Worm (Caenorhabditis elegans) whole organism, young adult: ENCODE results near the gene nhr-202.

ENCODE experiments used
- D2030.7 ChIP-seq: fragments of 200-800 bp; sonication (Bioruptor generic); IDR thresholded peaks from 2 replicates; pipeline ENCODE4 v1.3.6; 2022; ENCODE audit warnings: missing genetic modification reagents, missing genetic modification characterization, missing compliant biosample characterization
- F52B5.7 ChIP-seq: sonication (generic microtip); optimal IDR thresholded peaks from 2 replicates; lab custom pipeline; 2016; ENCODE audit warnings: mild to moderate bottlenecking, missing genetic modification characterization, missing compliant biosample characterization
- T26A5.8 ChIP-seq: sonication (generic microtip); optimal IDR thresholded peaks from 2 replicates; lab custom pipeline; 2016; ENCODE audit warnings: missing genetic modification characterization, missing compliant biosample characterization
- Y53F4B.3 ChIP-seq: fragments of 200-800 bp; sonication (Bioruptor generic); IDR thresholded peaks from 2 replicates; pipeline ENCODE4 v1.3.6; 2022; ENCODE audit warnings: missing genetic modification reagents, missing genetic modification characterization, missing compliant biosample characterization
- Y56A3A.18 ChIP-seq: fragments of 200-800 bp; sonication (Bioruptor generic); IDR thresholded peaks from 2 replicates; pipeline ENCODE4 v1.3.6; 2022; ENCODE audit warnings: missing genetic modification reagents, missing genetic modification characterization, missing compliant biosample characterization
- Y67H2A.10 ChIP-seq: fragments of 200-800 bp; sonication (Bioruptor generic); conservative IDR thresholded peaks from 2 replicates; pipeline ENCODE4 v1.3.6; 2022; ENCODE audit warnings: missing genetic modification reagents, missing genetic modification characterization, missing compliant biosample characterization
- atf-7 ChIP-seq: sonication (generic microtip); optimal IDR thresholded peaks from 2 replicates; lab custom pipeline; 2017; ENCODE audit warnings: mild to moderate bottlenecking, missing genetic modification characterization, missing compliant biosample characterization
- bed-2 ChIP-seq: fragments of 200-800 bp; sonication (Bioruptor generic); IDR thresholded peaks from 2 replicates; pipeline ENCODE4 v1.3.6; 2022; ENCODE audit warnings: missing genetic modification reagents, missing genetic modification characterization, missing compliant biosample characterization
- ceh-100 ChIP-seq: fragments of 200-800 bp; sonication (Bioruptor generic); IDR thresholded peaks from 2 replicates; pipeline ENCODE4 v1.3.6; 2022; ENCODE audit warnings: missing genetic modification reagents, missing genetic modification characterization, missing compliant biosample characterization
- chd-7 ChIP-seq: sonication (generic microtip); optimal IDR thresholded peaks from 2 replicates; lab custom pipeline; 2016; ENCODE audit warnings: mild to moderate bottlenecking, missing genetic modification characterization, moderate library complexity, missing compliant biosample characterization
- die-1 ChIP-seq: sonication (generic microtip); optimal IDR thresholded peaks from 2 replicates; lab custom pipeline; 2016; ENCODE audit warnings: missing genotype, mild to moderate bottlenecking, missing genetic modification characterization, missing compliant biosample characterization
- egl-44 ChIP-seq: fragments of 200-800 bp; sonication (Bioruptor generic); IDR thresholded peaks from 2 replicates; pipeline ENCODE4 v1.3.6; 2022; ENCODE audit warnings: missing genetic modification reagents, missing genetic modification characterization, missing compliant biosample characterization
- egrh-3 ChIP-seq: fragments of 200-800 bp; sonication (Bioruptor generic); IDR thresholded peaks from 2 replicates; pipeline ENCODE4 v1.3.6; 2022; ENCODE audit warnings: missing genetic modification reagents, missing genetic modification characterization, missing compliant biosample characterization
- hrde-1 ChIP-seq: sonication (generic microtip); optimal IDR thresholded peaks from 2 replicates; lab custom pipeline; 2016; ENCODE audit warnings: missing genetic modification characterization, mild to moderate bottlenecking, missing compliant biosample characterization, moderate library complexity, missing genotype, missing genetic modification reagents, borderline replicate concordance
- let-607 ChIP-seq, 2 experiments: fragments of 200-800 bp in 1 of 2; sonication (Bioruptor generic) in 1 of 2; sonication (generic microtip) in 1 of 2; optimal IDR thresholded peaks; 2 replicates each; lab custom pipeline; 2016 to 2018; ENCODE audit warnings: mild to moderate bottlenecking in 2 of 2, missing compliant biosample characterization in 2 of 2, missing genetic modification characterization in 2 of 2, moderate library complexity in 2 of 2, missing genotype in 1 of 2
- mes-4 ChIP-seq: sonication (generic microtip); optimal IDR thresholded peaks from 2 replicates; lab custom pipeline; 2016; ENCODE audit warnings: missing genotype, missing genetic modification characterization, missing compliant biosample characterization
- nfya-1 ChIP-seq: sonication (generic microtip); optimal IDR thresholded peaks from 2 replicates; lab custom pipeline; 2017; ENCODE audit warnings: antibody characterized with exemption, missing compliant biosample characterization, missing genetic modification characterization, borderline replicate concordance; ENCODE audit not compliant: insufficient read depth
- nhr-27 ChIP-seq: fragments of 200-800 bp; sonication (Bioruptor generic); optimal IDR thresholded peaks from 2 replicates; lab custom pipeline; 2018; ENCODE audit warnings: mild to moderate bottlenecking, missing genetic modification characterization, moderate library complexity, missing compliant biosample characterization
- nhr-80 ChIP-seq: sonication (generic microtip); optimal IDR thresholded peaks from 2 replicates; lab custom pipeline; 2016; ENCODE audit warnings: missing genetic modification characterization, missing compliant biosample characterization
- nhr-90 ChIP-seq: sonication (generic microtip); optimal IDR thresholded peaks from 2 replicates; lab custom pipeline; 2016; ENCODE audit warnings: missing genotype, mild to moderate bottlenecking, missing genetic modification characterization, missing compliant biosample characterization
- snpc-1.3 ChIP-seq: sonication (generic microtip); optimal IDR thresholded peaks from 2 replicates; lab custom pipeline; 2017; ENCODE audit warnings: missing genetic modification characterization, mild to moderate bottlenecking, missing compliant biosample characterization, antibody characterized with exemption, moderate library complexity, missing genotype, missing genetic modification reagents; ENCODE audit not compliant: insufficient read depth
- tbp1 ChIP-seq: fragments of 200-800 bp; sonication (Bioruptor generic); optimal IDR thresholded peaks from 2 replicates; lab custom pipeline; 2018; ENCODE audit warnings: mild to moderate bottlenecking, missing genetic modification characterization, missing compliant biosample characterization
- tbx-9 ChIP-seq: sonication (generic microtip); optimal IDR thresholded peaks from 2 replicates; lab custom pipeline; 2016; ENCODE audit warnings: borderline replicate concordance, missing genetic modification characterization, inconsistent platforms, missing compliant biosample characterization
- xnd-1 ChIP-seq: sonication (generic microtip); optimal IDR thresholded peaks from 2 replicates; lab custom pipeline; 2016; ENCODE audit warnings: missing genotype, missing genetic modification reagents, missing genetic modification characterization, missing compliant biosample characterization
- zim-3 ChIP-seq: sonication (generic microtip); optimal IDR thresholded peaks from 2 replicates; lab custom pipeline; 2017; ENCODE audit warnings: mild to moderate bottlenecking, missing genetic modification characterization, moderate library complexity, missing compliant biosample characterization
- ztf-22 ChIP-seq: fragments of 200-800 bp; sonication (Bioruptor generic); optimal IDR thresholded peaks from 2 replicates; lab custom pipeline; 2018; ENCODE audit warnings: mild to moderate bottlenecking, missing genetic modification characterization, moderate library complexity, missing compliant biosample characterization

Gene nhr-202

ce11 chrV:464800-465199 lies 2.4 kb downstream of the nhr-202 start, which contains the start of gene nhr-201:
nhr-201 (plus strand) TSS chrV:464828.
- TF ChIP-seq Y56A3A.18 (no peak), nhr-80 (tag; lab: Kevin White, UChicago) (peak; percentile 11)

- TF ChIP-seq let-607 (tag; optimal IDR thresholded peaks at IDR 0.05; lab: Kevin White, UChicago) (no peak), xnd-1 (tag; lab: Kevin White, UChicago) (no peak), die-1 (tag; lab: Kevin White, UChicago) (no peak), tbx-9 (tag; lab: Kevin White, UChicago) (no peak), nhr-90 (tag; lab: Kevin White, UChicago) (no peak), Y67H2A.10 (GFP tag; lab: Robert Waterston, UW) (no peak), snpc-1.3 (tag; lab: Kevin White, UChicago) (no peak), hrde-1 (tag; lab: Kevin White, UChicago) (no peak), egl-44 (GFP tag; lab: Robert Waterston, UW) (no peak), nhr-27 (no peak)
Measured at ce11 chrV:465355-465754, 3.0 kb downstream of the nhr-202 start.

ce11 chrV:467507-467906 lies 5.1 kb downstream of the nhr-202 start:
- TF ChIP-seq egrh-3 (GFP tag; lab: Robert Waterston, UW) (no peak), bed-2 (GFP tag; lab: Robert Waterston, UW) (no peak), chd-7 (tag; lab: Kevin White, UChicago) (no peak), ceh-100 (GFP tag; lab: Robert Waterston, UW) (no peak)
- TF ChIP-seq, all 124 proteins: peak for 0

- TF ChIP-seq T26A5.8 (tag; lab: Kevin White, UChicago), result no peak
- TF ChIP-seq F52B5.7 (tag; lab: Kevin White, UChicago), result no peak
- no peak for TF ChIP-seq D2030.7 (GFP tag; lab: Robert Waterston, UW)
- TF ChIP-seq tbp1 (GFP tag; lab: Kevin White, UChicago), result no peak
- no peak for TF ChIP-seq mes-4 (tag; lab: Kevin White, UChicago)
Measured at ce11 chrV:468460-468859, 6.1 kb downstream of the nhr-202 start, which contains the start of gene srbc-57. srbc-57 (minus strand) TSS chrV:468560.

- no peak for TF ChIP-seq ztf-22 (GFP tag; lab: Kevin White, UChicago)
Measured at ce11 chrV:472589-472988, 10.2 kb downstream of the nhr-202 start, which contains the start of gene srt-31. srt-31 (plus strand) TSS chrV:472889.

- no peak for TF ChIP-seq nfya-1 (tag; lab: Kevin White, UChicago)
- peak; percentile 46 for TF ChIP-seq atf-7 (tag; lab: Kevin White, UChicago)
- TF ChIP-seq Y53F4B.3 (GFP tag; lab: Robert Waterston, UW), result no peak
- TF ChIP-seq xnd-1 (tag; lab: Kevin White, UChicago), result no peak
- no peak for TF ChIP-seq ztf-22 (GFP tag; lab: Kevin White, UChicago)
- TF ChIP-seq nhr-80 (tag; lab: Kevin White, UChicago), result peak; percentile 59
- TF ChIP-seq zim-3 (tag; lab: Kevin White, UChicago), result no peak
Measured at ce11 chrV:474516-474915, 12.1 kb downstream of the nhr-202 start, which contains the start of gene nhr-99. nhr-99 (plus strand) TSS chrV:474778.
